Fruit fly (Drosophila melanogaster) whole organism, embryonic: ENCODE measurements around the gene CG13721.

Experiments
- Adf1 ChIP-seq: fragments of 200-800 bp; sonication (Bioruptor generic); IDR thresholded peaks from 2 replicates; pipeline ENCODE4 v1.3.6; 2022; ENCODE audit warnings: missing biosample characterization, missing genetic modification characterization
- Aef1 ChIP-seq: fragments of 200-800 bp; sonication (Bioruptor generic); IDR thresholded peaks from 3 replicates; pipeline ENCODE4 v1.3.6; 2022; ENCODE audit warnings: missing biosample characterization, missing genetic modification characterization
- BEAF-32 ChIP-seq: fragments of 200-800 bp; sonication (Bioruptor generic); optimal IDR thresholded peaks from 3 replicates; lab custom pipeline; 2017; ENCODE audit warnings: missing biosample characterization, missing genetic modification characterization, mild to moderate bottlenecking, moderate library complexity, missing genetic modification reagents
- Bgb ChIP-seq: fragments of 200-800 bp; sonication (Bioruptor generic); IDR thresholded peaks from 2 replicates; pipeline ENCODE4 v1.3.6; 2022; ENCODE audit warnings: missing biosample characterization, missing genetic modification characterization; ENCODE audit not compliant: partially characterized antibody
- CG10543 ChIP-seq: fragments of 200-800 bp; sonication (Bioruptor generic); optimal IDR thresholded peaks from 3 replicates; lab custom pipeline; 2017; ENCODE audit warnings: missing biosample characterization, mild to moderate bottlenecking, missing genetic modification characterization, moderate library complexity
- CG12769 ChIP-seq: fragments of 200-800 bp; sonication (Bioruptor generic); optimal IDR thresholded peaks from 2 replicates; lab custom pipeline; 2019; ENCODE audit warnings: missing biosample characterization, mild to moderate bottlenecking, missing genetic modification characterization, moderate library complexity
- CG13894 ChIP-seq: fragments of 200-800 bp; sonication (Bioruptor generic); optimal IDR thresholded peaks from 3 replicates; lab custom pipeline; 2018; ENCODE audit warnings: missing biosample characterization, mild to moderate bottlenecking, missing genetic modification characterization, moderate library complexity
- CG14014 ChIP-seq: fragments of 200-800 bp; sonication (Bioruptor generic); IDR thresholded peaks from 2 replicates; pipeline ENCODE4 v1.3.6; 2022; ENCODE audit warnings: missing biosample characterization, missing genetic modification characterization
- CG14441 ChIP-seq: fragments of 200-800 bp; sonication (Bioruptor generic); IDR thresholded peaks from 2 replicates; pipeline ENCODE4 v1.3.6; 2022; ENCODE audit warnings: missing biosample characterization, missing genetic modification characterization
- CG17568 ChIP-seq: fragments of 200-800 bp; sonication (Bioruptor generic); optimal IDR thresholded peaks from 2 replicates; lab custom pipeline; 2018; ENCODE audit warnings: missing biosample characterization, mild to moderate bottlenecking, missing genetic modification characterization, moderate library complexity
- CG17802 ChIP-seq: fragments of 200-800 bp; sonication (Bioruptor generic); optimal IDR thresholded peaks from 2 replicates; lab custom pipeline; 2018; ENCODE audit warnings: missing biosample characterization, mild to moderate bottlenecking, missing genetic modification characterization, moderate library complexity
- CG3407 ChIP-seq: fragments of 200-800 bp; sonication (Bioruptor generic); optimal IDR thresholded peaks from 2 replicates; lab custom pipeline; 2018; ENCODE audit warnings: missing biosample characterization, mild to moderate bottlenecking, missing genetic modification characterization
- CG3847 ChIP-seq: fragments of 200-800 bp; sonication (Bioruptor generic); IDR thresholded peaks from 2 replicates; pipeline ENCODE4 v1.3.6; 2022; ENCODE audit warnings: missing biosample characterization, missing genetic modification characterization
- CG6175 ChIP-seq: fragments of 200-800 bp; sonication (Bioruptor generic); IDR thresholded peaks from 3 replicates; pipeline ENCODE4 v1.3.6; 2022; ENCODE audit warnings: missing biosample characterization, missing genetic modification characterization
- CG6272 ChIP-seq: fragments of 200-800 bp; sonication (Bioruptor generic); IDR thresholded peaks from 2 replicates; pipeline ENCODE4 v1.3.6; 2022; ENCODE audit warnings: missing biosample characterization, missing genetic modification characterization
- CG6683 ChIP-seq: fragments of 200-800 bp; sonication (Bioruptor generic); optimal IDR thresholded peaks from 2 replicates; lab custom pipeline; 2017; ENCODE audit warnings: missing biosample characterization, mild to moderate bottlenecking, missing genetic modification characterization, missing genetic modification reagents
- CG7372 ChIP-seq: fragments of 200-800 bp; sonication (Bioruptor generic); IDR thresholded peaks from 2 replicates; pipeline ENCODE4 v1.3.6; 2022; ENCODE audit warnings: missing biosample characterization, missing genetic modification characterization
- CG9215 ChIP-seq: fragments of 200-800 bp; sonication (Bioruptor generic); IDR thresholded peaks from 2 replicates; pipeline ENCODE4 v1.3.6; 2022; ENCODE audit warnings: missing biosample characterization, missing genetic modification characterization
- Ets65A ChIP-seq: fragments of 200-800 bp; sonication (Bioruptor generic); peaks from one replicate; lab custom pipeline; 2016; ENCODE audit warnings: missing biosample characterization, missing genetic modification characterization
- Fer1 ChIP-seq: fragments of 200-800 bp; sonication (Bioruptor generic); optimal IDR thresholded peaks from 2 replicates; lab custom pipeline; 2017; ENCODE audit warnings: missing biosample characterization, mild to moderate bottlenecking, missing genetic modification characterization
- Gug ChIP-seq: fragments of 200-800 bp; sonication (Bioruptor generic); IDR thresholded peaks from 4 replicates; pipeline ENCODE4 v1.3.6; 2022; ENCODE audit warnings: missing biosample characterization, missing genetic modification characterization
- Pdp1 ChIP-seq, 2 experiments: fragments of 200-800 bp; sonication (Bioruptor generic); optimal IDR thresholded peaks; 3 replicates each; lab custom pipeline; 2016; ENCODE audit warnings: missing biosample characterization in 2 of 2, missing genetic modification characterization in 2 of 2, mild to moderate bottlenecking in 1 of 2, moderate library complexity in 1 of 2
- abd-A ChIP-seq: fragments of 200-800 bp; sonication (Bioruptor generic); optimal IDR thresholded peaks from 3 replicates; lab custom pipeline; 2019; ENCODE audit warnings: missing biosample characterization, mild to moderate bottlenecking, missing genetic modification characterization, moderate library complexity
- al ChIP-seq: fragments of 200-800 bp; sonication (Bioruptor generic); IDR thresholded peaks from 2 replicates; pipeline ENCODE4 v1.3.6; 2022; ENCODE audit warnings: missing biosample characterization, missing genetic modification characterization
- chinmo ChIP-seq: fragments of 200-800 bp; sonication (Bioruptor generic); IDR thresholded peaks from 4 replicates; pipeline ENCODE4 v1.3.6; 2022; ENCODE audit warnings: missing biosample characterization, missing genetic modification characterization; ENCODE audit not compliant: partially characterized antibody
- danr ChIP-seq: fragments of 200-800 bp; sonication (Bioruptor generic); IDR thresholded peaks from 2 replicates; pipeline ENCODE4 v1.3.6; 2022; ENCODE audit warnings: missing biosample characterization, missing genetic modification characterization
- dysf ChIP-seq: fragments of 200-800 bp; sonication (Bioruptor generic); IDR thresholded peaks from 3 replicates; pipeline ENCODE4 v1.3.6; 2022; ENCODE audit warnings: missing biosample characterization, missing genetic modification characterization
- jigr1 ChIP-seq: fragments of 200-800 bp; sonication (Bioruptor generic); IDR thresholded peaks from 3 replicates; pipeline ENCODE4 v1.3.6; 2022; ENCODE audit warnings: missing biosample characterization, missing genetic modification characterization
- klu ChIP-seq: fragments of 200-800 bp; sonication (Bioruptor generic); IDR thresholded peaks from 2 replicates; pipeline ENCODE4 v1.3.6; 2022; ENCODE audit warnings: missing biosample characterization, missing genetic modification characterization
- luna ChIP-seq: fragments of 200-800 bp; sonication (Bioruptor generic); optimal IDR thresholded peaks from 2 replicates; lab custom pipeline; 2016; ENCODE audit warnings: missing biosample characterization, missing genetic modification characterization
- mam ChIP-seq: fragments of 200-800 bp; sonication (Bioruptor generic); optimal IDR thresholded peaks from 3 replicates; lab custom pipeline; 2016; ENCODE audit warnings: missing biosample characterization, missing genetic modification characterization
- mld ChIP-seq: fragments of 200-800 bp; sonication (Bioruptor generic); IDR thresholded peaks from 3 replicates; pipeline ENCODE4 v1.3.6; 2022; ENCODE audit warnings: missing biosample characterization, missing genetic modification characterization; ENCODE audit not compliant: partially characterized antibody
- rib ChIP-seq: fragments of 200-800 bp; sonication (Bioruptor generic); IDR thresholded peaks from 2 replicates; pipeline ENCODE4 v1.3.6; 2022; ENCODE audit warnings: missing biosample characterization, missing genetic modification characterization
- sob ChIP-seq: fragments of 200-800 bp; sonication (Bioruptor generic); IDR thresholded peaks from 2 replicates; pipeline ENCODE4 v1.3.6; 2022; ENCODE audit warnings: missing biosample characterization, missing genetic modification characterization
- ssp ChIP-seq: fragments of 200-800 bp; sonication (Bioruptor generic); IDR thresholded peaks from 2 replicates; pipeline ENCODE4 v1.3.6; 2022; ENCODE audit warnings: missing biosample characterization, missing genetic modification characterization
- toy ChIP-seq: fragments of 200-800 bp; sonication (Bioruptor generic); IDR thresholded peaks from 2 replicates; pipeline ENCODE4 v1.3.6; 2022; ENCODE audit warnings: missing biosample characterization, missing genetic modification characterization

Gene CG13721

dm6 chr3L:4480764-4481163 lies 16.8 kb downstream of the CG13721 start (continued):
- TF ChIP-seq al (GFP tag; lab: Robert Waterston, UW) = 0 out of 2 replicates have a peak, but pooled peaks have one; percentile 4
- no peak for TF ChIP-seq luna (GFP tag; lab: Kevin White, UChicago)
- 0 out of 3 replicates have a peak, but pooled peaks have one; percentile 7 for TF ChIP-seq jigr1 (GFP tag; lab: Robert Waterston, UW)
- TF ChIP-seq CG7372 (GFP tag; lab: Robert Waterston, UW) = no peak
- 0 out of 2 replicates have a peak, but pooled peaks have one; percentile 5 for TF ChIP-seq CG14441 (GFP tag; lab: Robert Waterston, UW)
- TF ChIP-seq CG6175 (GFP tag; lab: Robert Waterston, UW) = peak; percentile 10; the same call in 1 of the 3 replicates
- 0 out of 3 replicates have a peak, but pooled peaks have one; percentile 10 for TF ChIP-seq Aef1
- TF ChIP-seq CG17802 (tag; lab: Kevin White, UChicago) = no peak
- peak; percentile 12; the same call in 1 of the 2 replicates for TF ChIP-seq CG9215
- no peak for TF ChIP-seq Pdp1 (GFP tag; optimal IDR thresholded peaks at IDR 0.05; lab: Kevin White, UChicago)
- TF ChIP-seq CG3407 (GFP tag; lab: Kevin White, UChicago) = no peak
- TF ChIP-seq CG6272 (GFP tag; lab: Robert Waterston, UW) = peak; percentile 40; the same call in 1 of the 2 replicates
- TF ChIP-seq mld (GFP tag; lab: Robert Waterston, UW) = 0 out of 3 replicates have a peak, but pooled peaks have one; percentile 36
- no peak for TF ChIP-seq CG6683
- 0 out of 3 replicates have a peak, but pooled peaks have one; percentile 25 for TF ChIP-seq dysf (GFP tag; lab: Robert Waterston, UW)
- 0 out of 2 replicates have a peak, but pooled peaks have one; percentile 9 for TF ChIP-seq sob (GFP tag; lab: Robert Waterston, UW)
- peak; percentile 20 for TF ChIP-seq CG12769
- TF ChIP-seq rib (GFP tag; lab: Robert Waterston, UW) = peak; percentile 30; the same call in 1 of the 2 replicates
- TF ChIP-seq BEAF-32 (GFP tag; lab: Kevin White, UChicago) = no peak
- peak; percentile 5; the same call in 1 of the 2 replicates for TF ChIP-seq CG14014 (GFP tag; lab: Robert Waterston, UW)
- TF ChIP-seq Gug (GFP tag; lab: Robert Waterston, UW) = peak; percentile 4; the same call in 1 of the 4 replicates
- TF ChIP-seq ssp = peak; percentile 24; the same call in 1 of the 2 replicates
- TF ChIP-seq CG17568 = no peak
- no peak for TF ChIP-seq Fer1 (GFP tag; lab: Kevin White, UChicago)
- peak; percentile 46; the same call in 1 of the 2 replicates for TF ChIP-seq klu (GFP tag; lab: Robert Waterston, UW)
- TF ChIP-seq, all 482 proteins: peak for 30

dm6 chr3L:4479938-4480337 lies 17.6 kb downstream of the CG13721 start, which contains the start of gene CG7465:
CG7465 (plus strand) TSS chr3L:4480283.
- TF ChIP-seq abd-A = peak; percentile 68
- TF ChIP-seq toy (GFP tag; lab: Robert Waterston, UW) = no peak
- TF ChIP-seq danr = no peak
- peak; percentile 64; the same call in 1 of the 4 replicates for TF ChIP-seq chinmo (GFP tag; lab: Robert Waterston, UW)
- peak; percentile 27 for TF ChIP-seq CG13894 (tag; lab: Kevin White, UChicago)
- peak; percentile 54; the same call in 1 of the 2 replicates for TF ChIP-seq Adf1 (GFP tag; lab: Robert Waterston, UW)
- TF ChIP-seq, all 482 proteins: peak for 4

dm6 chr3L:4477656-4478254 lies 19.8 kb downstream of the CG13721 start:
- TF ChIP-seq CG10543 (GFP tag; lab: Kevin White, UChicago) (peak; percentile 4), CG13894 (tag; lab: Kevin White, UChicago) (peak; percentile 98), mam (GFP tag; lab: Kevin White, UChicago) (no peak), CG12769 (peak; percentile 23), Ets65A (GFP tag; lab: Kevin White, UChicago) (peak; percentile 29), Bgb (GFP tag; lab: Robert Waterston, UW) (no peak), CG3847 (GFP tag; lab: Robert Waterston, UW) (0 out of 2 replicates have a peak, but pooled peaks have one; percentile 14)
